Worm (Caenorhabditis elegans): Measurements from ENCODE around the gene Y71H2AM.3.

Y71H2AM.3 gene

ce11 chrIII:2814919-2815554 is 9.8 kb downstream of the Y71H2AM.3 start, which contains the start of gene tufm-1 (continued):
- TF ChIP-seq F23B12.7 (tag; optimal IDR thresholded peaks at IDR 0.05; ENCODE audit: insufficient read depth) (peak; percentile 62), bed-1 (GFP tag; IDR thresholded peaks at IDR 0.05) (no peak), attf-5 (GFP tag; optimal IDR thresholded peaks at IDR 0.05) (peak; percentile 46), rec-8 (tag; optimal IDR thresholded peaks at IDR 0.05) (no peak), madf-6 (GFP tag; IDR thresholded peaks at IDR 0.05) (peak; percentile 82), ceh-58 (GFP tag; IDR thresholded peaks at IDR 0.05) (no peak), ztf-26 (tag; optimal IDR thresholded peaks at IDR 0.05) (no peak), let-526 (GFP tag; IDR thresholded peaks at IDR 0.05) (no peak), nfya-1 (tag; optimal IDR thresholded peaks at IDR 0.05; ENCODE audit: borderline replicate concordance, insufficient read depth) (no peak), tbp1 (GFP tag; optimal IDR thresholded peaks at IDR 0.05) (peak; percentile 16)

- TF ChIP-seq cebp-2 (GFP tag; IDR thresholded peaks at IDR 0.05): no peak
- TF ChIP-seq F57C9.4 (tag; optimal IDR thresholded peaks at IDR 0.05): no peak
- no peak for TF ChIP-seq C17E4.6 (GFP tag; IDR thresholded peaks at IDR 0.05)
- TF ChIP-seq F37B4.10 (GFP tag; IDR thresholded peaks at IDR 0.05): no peak
- TF ChIP-seq hmg-1.2 (GFP tag; IDR thresholded peaks at IDR 0.05): peak; percentile 94
- no peak for TF ChIP-seq lin-35 (GFP tag; optimal IDR thresholded peaks at IDR 0.05)
- TF ChIP-seq tbp1 (GFP tag; optimal IDR thresholded peaks at IDR 0.05): no peak
- peak; percentile 91 for TF ChIP-seq nfyb-1 (GFP tag; IDR thresholded peaks at IDR 0.05)
- TF ChIP-seq bed-2 (GFP tag; IDR thresholded peaks at IDR 0.05): no peak
These were observed 11.1 kb downstream of the Y71H2AM.3 start for ce11 chrIII:2816205-2816923.

- TF ChIP-seq nfyb-1 (GFP tag; IDR thresholded peaks at IDR 0.05) (peak; percentile 31; the same call in 1 of the 2 replicates), lin-35 (GFP tag; optimal IDR thresholded peaks at IDR 0.05) (no peak), lag-1 (GFP tag; IDR thresholded peaks at IDR 0.05) (no peak), K12H6.12 (tag; optimal IDR thresholded peaks at IDR 0.05) (no peak), ets-4 (GFP tag; optimal IDR thresholded peaks at IDR 0.05) (no peak), mel-28 (tag; optimal IDR thresholded peaks at IDR 0.05; ENCODE audit: borderline replicate concordance) (no peak), nhr-179 (tag; optimal IDR thresholded peaks at IDR 0.05) (no peak), ztf-26 (tag; optimal IDR thresholded peaks at IDR 0.05) (no peak)
These were observed 12.6 kb downstream of the Y71H2AM.3 start for ce11 chrIII:2817847-2818246.

- TF ChIP-seq nfyb-1 (GFP tag; IDR thresholded peaks at IDR 0.05) (no peak), egl-18 (GFP tag; IDR thresholded peaks at IDR 0.05) (no peak), zim-3 (tag; optimal IDR thresholded peaks at IDR 0.05) (no peak), snpc-4 (GFP tag; optimal IDR thresholded peaks at IDR 0.05) (no peak), snpc-4 (tag; optimal IDR thresholded peaks at IDR 0.05) (no peak)
These were observed 13.8 kb downstream of the Y71H2AM.3 start, which contains the start of gene pipp-4P for ce11 chrIII:2818980-2819379. TSS of gene pipp-4P (plus strand) at chrIII:2819280.

- TF ChIP-seq attf-5 (GFP tag; optimal IDR thresholded peaks at IDR 0.05) (no peak), chd-7 (tag; optimal IDR thresholded peaks at IDR 0.05) (no peak), Y79H2A.3 (GFP tag; conservative IDR thresholded peaks at IDR 0.05) (no peak), ztf-26 (tag; optimal IDR thresholded peaks at IDR 0.05) (no peak), mes-4 (tag; optimal IDR thresholded peaks at IDR 0.05) (no peak), lir-1 (GFP tag; conservative IDR thresholded peaks at IDR 0.05) (no peak)
These were observed 21.5 kb downstream of the Y71H2AM.3 start, which contains the start of gene Y71H2AM.1 for ce11 chrIII:2826770-2827169. TSS of gene Y71H2AM.1 (plus strand) at chrIII:2827070.
